Fruit fly (Drosophila melanogaster) whole organism, adult: Measurements from ENCODE around the gene CG45067.

Experiments
- CG11617 ChIP-seq: fragments of 200-800 bp; sonication (Bioruptor generic); optimal IDR thresholded peaks from 2 replicates; lab custom pipeline; 2017; ENCODE audit warnings: mild to moderate bottlenecking, missing biosample characterization, missing genetic modification reagents, missing genetic modification characterization
- Clk ChIP-seq: fragments of 200-800 bp; sonication (Bioruptor generic); optimal IDR thresholded peaks from 2 replicates; lab custom pipeline; 2017; ENCODE audit warnings: missing biosample characterization, missing genetic modification characterization
- Mnt ChIP-seq: fragments of 200-800 bp; sonication (Bioruptor generic); optimal IDR thresholded peaks from 2 replicates; lab custom pipeline; 2016; ENCODE audit warnings: missing biosample characterization, mild to moderate bottlenecking, missing genetic modification characterization
- bab1 ChIP-seq: fragments of 200-800 bp; sonication (Bioruptor generic); optimal IDR thresholded peaks from 3 replicates; lab custom pipeline; 2019; ENCODE audit warnings: missing biosample characterization, mild to moderate bottlenecking, missing genetic modification characterization, moderate library complexity
- cnc ChIP-seq, 2 experiments: fragments of >200 bp; optimal IDR thresholded peaks; 2 replicates each; lab custom pipeline; 2017
- ovo ChIP-seq: fragments of 200-800 bp; sonication (Bioruptor generic); optimal IDR thresholded peaks from 2 replicates; lab custom pipeline; 2016; ENCODE audit warnings: missing biosample characterization, missing genetic modification characterization
- pad ChIP-seq: fragments of 200-800 bp; sonication (Bioruptor generic); optimal IDR thresholded peaks from 3 replicates; lab custom pipeline; 2017; ENCODE audit warnings: missing biosample characterization, missing genetic modification characterization, mild to moderate bottlenecking, moderate library complexity, missing genetic modification reagents

DNA sequence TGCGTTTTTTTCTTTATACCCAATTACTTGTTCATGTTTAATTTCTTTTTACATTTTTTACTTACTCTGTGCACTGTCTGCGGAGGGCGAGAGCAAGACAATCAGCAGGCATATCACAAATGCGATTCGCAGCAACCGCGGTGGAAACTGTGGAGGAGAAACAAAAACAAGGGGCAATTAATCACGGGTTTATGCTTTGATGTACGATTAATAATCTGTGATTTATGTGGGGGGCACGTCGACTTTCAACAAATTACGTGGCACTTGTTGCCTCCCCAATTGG is 16.7 kb downstream of the CG45067 start:
- TF ChIP-seq CG11617 (no peak), ovo (GFP tag; lab: Kevin White, UChicago) (no peak), bab1 (GFP tag; lab: Kevin White, UChicago) (no peak), Clk (no peak), Mnt (GFP tag; lab: Kevin White, UChicago) (no peak), cnc (optimal IDR thresholded peaks at IDR 0.05; lab: Kevin White, UChicago) (no peak), pad (no peak)
